Fruit fly (Drosophila melanogaster) whole organism, pupa: ENCODE results near the gene mtTFB2.

ENCODE experiments used
- CG12605 ChIP-seq: fragments of 200-800 bp; sonication (Bioruptor generic); IDR thresholded peaks from 2 replicates; pipeline ENCODE4 v1.3.6; 2022; ENCODE audit warnings: missing biosample characterization, missing genetic modification characterization
- CG9948 ChIP-seq: fragments of 200-800 bp; sonication (Bioruptor generic); optimal IDR thresholded peaks from 2 replicates; lab custom pipeline; 2018; ENCODE audit warnings: missing biosample characterization, mild to moderate bottlenecking, missing genetic modification characterization, moderate library complexity

DNA sequence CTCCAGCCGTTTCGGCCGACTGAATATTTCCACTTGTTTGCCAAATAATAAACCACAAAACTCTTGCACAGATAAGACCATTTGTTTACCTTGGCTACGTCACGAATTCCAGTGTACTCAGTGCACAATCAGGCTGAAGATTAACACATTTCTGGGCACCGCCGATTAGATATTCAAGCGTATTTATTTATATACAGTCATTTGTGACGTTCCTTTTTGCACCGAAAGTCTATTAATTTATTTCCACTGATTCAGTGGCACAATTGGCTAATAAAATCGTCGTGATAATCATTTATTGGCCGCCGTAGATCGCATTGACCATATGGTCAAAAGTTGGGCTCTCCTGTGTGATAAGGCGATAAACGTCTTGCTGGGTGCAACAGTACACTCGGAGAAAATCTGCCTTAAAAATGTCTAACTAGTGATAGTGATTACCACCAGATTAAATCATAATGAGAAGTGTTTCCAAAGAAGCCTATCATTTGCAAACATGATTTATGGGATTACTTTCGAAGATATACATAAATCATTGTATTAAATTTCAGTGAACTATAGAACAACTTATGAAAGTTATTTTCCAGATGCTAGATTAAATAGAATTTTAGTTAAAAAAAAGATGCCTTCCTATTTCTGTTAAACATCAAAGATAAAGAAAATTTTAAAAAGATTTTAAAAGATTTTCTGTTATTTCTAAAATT, 9.1 kb downstream of the mtTFB2 start:
- TF ChIP-seq CG12605 (GFP tag; lab: Robert Waterston, UW) (no peak), CG9948 (tag; lab: Kevin White, UChicago) (no peak)
